Worm (Caenorhabditis elegans): ENCODE data around the gene fbxa-2.

The fbxa-2 gene

DNA sequence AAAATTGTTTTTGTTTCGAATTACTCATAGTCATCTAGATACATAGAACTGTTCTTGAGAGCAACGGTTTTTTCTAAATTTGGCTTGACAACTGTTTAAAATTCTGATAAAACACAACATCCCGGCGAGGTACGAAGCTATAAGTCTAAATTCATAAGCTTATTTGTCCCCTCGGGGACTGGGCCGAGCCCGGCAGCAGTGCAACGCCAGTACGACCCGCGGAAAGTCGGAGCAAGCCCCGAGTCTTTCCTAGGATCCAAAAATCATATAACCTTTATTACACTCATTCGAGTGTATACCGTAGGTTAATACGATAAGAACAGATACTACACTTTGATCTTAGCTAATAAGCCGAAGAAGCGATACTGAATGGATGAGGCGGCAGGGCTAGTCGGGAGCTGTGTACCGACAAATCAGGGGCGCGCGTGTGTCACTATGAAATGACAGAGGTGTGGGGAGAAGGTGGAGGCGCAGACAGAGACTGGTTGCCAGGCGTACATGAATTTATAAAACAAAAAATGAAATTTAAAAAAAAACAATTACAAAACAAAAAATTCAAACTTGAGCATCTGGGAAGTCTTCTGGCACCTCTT is 43.8 kb downstream of the fbxa-2 start (continued):
- TF ChIP-seq sptf-2 (GFP tag; optimal IDR thresholded peaks at IDR 0.05) (no peak), egl-44 (GFP tag; IDR thresholded peaks at IDR 0.05) (0 out of 2 replicates have a peak, but pooled peaks have one; percentile 52), attf-5 (GFP tag; optimal IDR thresholded peaks at IDR 0.05) (no peak), T26A5.8 (tag; optimal IDR thresholded peaks at IDR 0.05) (no peak), tbx-9 (tag; optimal IDR thresholded peaks at IDR 0.05; ENCODE audit: borderline replicate concordance) (no peak), ets-4 (GFP tag; optimal IDR thresholded peaks at IDR 0.05) (no peak), nfya-1 (tag; optimal IDR thresholded peaks at IDR 0.05; ENCODE audit: borderline replicate concordance, insufficient read depth) (no peak), lin-54 (GFP tag; optimal IDR thresholded peaks at IDR 0.05) (peak; percentile 16), somi-1 (GFP tag; optimal IDR thresholded peaks at IDR 0.05) (no peak), sdz-38 (tag; optimal IDR thresholded peaks at IDR 0.05) (no peak), cebp-2 (GFP tag; IDR thresholded peaks at IDR 0.05) (no peak), dpl-1 (GFP tag; optimal IDR thresholded peaks at IDR 0.05) (no peak), attf-6 (GFP tag; IDR thresholded peaks at IDR 0.05) (peak; percentile 96), pha-4 (tag; optimal IDR thresholded peaks at IDR 0.05) (no peak), ztf-22 (GFP tag; optimal IDR thresholded peaks at IDR 0.05) (no peak)

DNA sequence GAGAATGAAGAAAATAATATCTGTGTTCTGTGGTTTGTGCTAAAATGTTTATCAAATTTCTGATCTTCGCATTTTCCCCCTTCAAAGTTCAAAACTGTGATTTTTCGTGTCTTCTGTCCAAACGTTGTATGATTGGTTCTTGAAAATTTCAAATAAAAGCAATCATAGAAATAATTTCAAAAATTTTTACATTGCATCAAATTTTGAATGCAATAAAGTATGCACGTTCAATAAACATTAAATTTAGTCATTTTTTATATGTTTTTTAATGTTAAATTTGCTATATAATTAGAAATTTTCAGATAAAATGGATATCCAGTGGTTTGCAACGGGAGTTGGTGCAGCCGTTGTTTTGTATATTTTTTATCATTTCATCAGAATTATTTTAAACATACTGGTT is 45.4 kb downstream of the fbxa-2 start, which contains the start of gene stdh-2:
Gene stdh-2, plus strand, starts transcription at position 301 of the 400 bp plus-strand sequence.
- TF ChIP-seq aptf-3 (GFP tag; IDR thresholded peaks at IDR 0.05): no peak
- TF ChIP-seq him-1 (tag; optimal IDR thresholded peaks at IDR 0.05): no peak
- no peak for TF ChIP-seq F55B11.4 (tag; optimal IDR thresholded peaks at IDR 0.05; ENCODE audit: borderline replicate concordance, insufficient read depth)
- TF ChIP-seq efl-1 (GFP tag; optimal IDR thresholded peaks at IDR 0.05): no peak
- no peak for TF ChIP-seq pha-4 (tag; optimal IDR thresholded peaks at IDR 0.05)
- TF ChIP-seq rpc-1 (optimal IDR thresholded peaks at IDR 0.05): no peak
- no peak for TF ChIP-seq rpc-1 (tag; optimal IDR thresholded peaks at IDR 0.05)
- TF ChIP-seq D2030.7 (GFP tag; IDR thresholded peaks at IDR 0.05): no peak
- no peak for TF ChIP-seq mel-28 (tag; optimal IDR thresholded peaks at IDR 0.05; ENCODE audit: borderline replicate concordance)
- TF ChIP-seq Y95B8A.8 (GFP tag; IDR thresholded peaks at IDR 0.05): no peak
- no peak for TF ChIP-seq F57C9.4 (tag; optimal IDR thresholded peaks at IDR 0.05)
- no peak for TF ChIP-seq Y53G8AR.9 (GFP tag; conservative IDR thresholded peaks at IDR 0.05)
- TF ChIP-seq madf-10 (tag; optimal IDR thresholded peaks at IDR 0.05): no peak
- TF ChIP-seq ekl-4 (GFP tag; IDR thresholded peaks at IDR 0.05): no peak
- no peak for TF ChIP-seq nhr-80 (tag; optimal IDR thresholded peaks at IDR 0.05)
- TF ChIP-seq Y79H2A.3 (GFP tag; conservative IDR thresholded peaks at IDR 0.05): no peak
- TF ChIP-seq sea-2 (GFP tag; IDR thresholded peaks at IDR 0.05): no peak
- no peak for TF ChIP-seq ztf-18 (tag; optimal IDR thresholded peaks at IDR 0.05)

DNA sequence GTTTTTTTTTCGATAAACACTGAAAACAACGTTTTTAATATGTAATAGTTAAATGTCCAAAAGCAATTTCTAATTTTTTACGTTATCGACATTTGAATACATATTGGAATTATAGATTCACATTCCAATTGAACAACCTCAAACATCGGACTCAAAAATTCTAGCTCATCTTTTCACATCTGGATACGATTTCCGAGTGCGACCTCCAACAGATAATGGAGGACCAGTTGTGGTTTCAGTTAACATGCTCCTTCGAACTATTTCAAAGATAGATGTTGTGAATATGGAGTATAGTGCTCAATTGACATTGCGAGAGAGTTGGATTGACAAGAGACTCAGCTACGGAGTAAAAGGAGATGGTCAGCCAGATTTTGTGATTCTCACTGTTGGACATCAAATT is 49.4 kb downstream of the fbxa-2 start:
- no peak for TF ChIP-seq attf-3 (GFP tag; conservative IDR thresholded peaks at IDR 0.05)
- TF ChIP-seq hrde-1 (tag; optimal IDR thresholded peaks at IDR 0.05; ENCODE audit: borderline replicate concordance): no peak
- no peak for TF ChIP-seq nfya-2 (GFP tag; IDR thresholded peaks at IDR 0.05)
- no peak for TF ChIP-seq C06A6.2 (GFP tag; conservative IDR thresholded peaks at IDR 0.05)
- TF ChIP-seq let-526 (GFP tag; IDR thresholded peaks at IDR 0.05): no peak
- no peak for TF ChIP-seq B0035.1 (tag; optimal IDR thresholded peaks at IDR 0.05)
- no peak for TF ChIP-seq snpc-3.4 (tag; optimal IDR thresholded peaks at IDR 0.05)
- TF ChIP-seq ztf-28 (GFP tag; IDR thresholded peaks at IDR 0.05): no peak
